Fruit fly (Drosophila melanogaster): ENCODE measurements around the gene CG43342.
A peak's percentile ranks its signal among the peaks of the same experiment; 100 is the strongest.

Gene CG43342

dm6 chr3R:22367126-22368076, 13.7 kb upstream of the CG43342 start, which contains the start of the genes Polr3F and PyK (continued):
- peak; percentile 11 for TF ChIP-seq Sox100B (GFP tag; optimal IDR thresholded peaks at IDR 0.05)
- peak; percentile 26 for TF ChIP-seq CG17829 (tag; optimal IDR thresholded peaks at IDR 0.05)
- TF ChIP-seq jumu (GFP tag; optimal IDR thresholded peaks at IDR 0.05) = peak; percentile 9
- TF ChIP-seq Scr (GFP tag; IDR thresholded peaks at IDR 0.05; ENCODE audit: partially characterized antibody) = peak; percentile 7; the same call in 1 of the 2 replicates
- peak; percentile 47 for TF ChIP-seq phol (tag; optimal IDR thresholded peaks at IDR 0.05)
- TF ChIP-seq Vsx1 (GFP tag; optimal IDR thresholded peaks at IDR 0.05) = no peak
- peak; percentile 50; the same call in 1 of the 2 replicates for TF ChIP-seq CG31441 (GFP tag; IDR thresholded peaks at IDR 0.05)
- TF ChIP-seq pzg (GFP tag; optimal IDR thresholded peaks at IDR 0.05) = peak; percentile 60
- TF ChIP-seq grau (tag; optimal IDR thresholded peaks at IDR 0.05) = peak; percentile 51
- TF ChIP-seq Dad (GFP tag; optimal IDR thresholded peaks at IDR 0.05) = peak; percentile 8
- TF ChIP-seq bsh (GFP tag; optimal IDR thresholded peaks at IDR 0.05) = peak in 1 of 2 experiments; percentile 46
- TF ChIP-seq CG17385 (GFP tag; optimal IDR thresholded peaks at IDR 0.05) = peak; percentile 98
- TF ChIP-seq Dbx (GFP tag; IDR thresholded peaks at IDR 0.05) = no peak
- TF ChIP-seq schlank (tag; optimal IDR thresholded peaks at IDR 0.05) = no peak
- peak; percentile 6 for TF ChIP-seq Bteb2 (GFP tag; optimal IDR thresholded peaks at IDR 0.05)
- TF ChIP-seq CG14014 (GFP tag; IDR thresholded peaks at IDR 0.05) = peak; percentile 48; the same call in 1 of the 2 replicates
- TF ChIP-seq Doc2 (GFP tag; IDR thresholded peaks at IDR 0.05) = no peak
- no peak for TF ChIP-seq TFAM (GFP tag; optimal IDR thresholded peaks at IDR 0.05)
- no peak for TF ChIP-seq CG9215 (GFP tag; IDR thresholded peaks at IDR 0.05)
- peak; percentile 30 for TF ChIP-seq Xbp1 (GFP tag; optimal IDR thresholded peaks at IDR 0.05)
- peak; percentile 30 for TF ChIP-seq Sox102F (GFP tag; optimal IDR thresholded peaks at IDR 0.05)
- 0 out of 2 replicates have a peak, but pooled peaks have one; percentile 17 for TF ChIP-seq slbo (GFP tag; IDR thresholded peaks at IDR 0.05)
- peak; percentile 56 for TF ChIP-seq lilli (GFP tag; optimal IDR thresholded peaks at IDR 0.05)
- TF ChIP-seq CG6683 (GFP tag; optimal IDR thresholded peaks at IDR 0.05) = no peak
- TF ChIP-seq CG11093 (GFP tag; IDR thresholded peaks at IDR 0.05) = no peak
- TF ChIP-seq CG31224 (GFP tag; IDR thresholded peaks at IDR 0.05) = no peak
- TF ChIP-seq vvl (GFP tag; IDR thresholded peaks at IDR 0.05) = peak; percentile 25; the same call in 1 of the 2 replicates
- TF ChIP-seq exex (tag; optimal IDR thresholded peaks at IDR 0.05) = peak; percentile 10
- peak; percentile 33; the same call in 1 of the 3 replicates for TF ChIP-seq ci (GFP tag; IDR thresholded peaks at IDR 0.05)
- no peak for TF ChIP-seq CG11456 (GFP tag; IDR thresholded peaks at IDR 0.05)
- no peak for TF ChIP-seq CG30431 (GFP tag; optimal IDR thresholded peaks at IDR 0.05)
- TF ChIP-seq CG12104 (GFP tag; optimal IDR thresholded peaks at IDR 0.05) = peak; percentile 29
- TF ChIP-seq CG8388 (GFP tag; optimal IDR thresholded peaks at IDR 0.05) = peak; percentile 38
- TF ChIP-seq CG2678 (tag; optimal IDR thresholded peaks at IDR 0.05) = peak; percentile 46
- TF ChIP-seq sqz (GFP tag; optimal IDR thresholded peaks at IDR 0.05) = peak; percentile 33
- no peak for TF ChIP-seq eyg (GFP tag; optimal IDR thresholded peaks at IDR 0.05)
- no peak for TF ChIP-seq slp2 (GFP tag; optimal IDR thresholded peaks at IDR 0.05)
- no peak; the same call in 1 of the 2 replicates for TF ChIP-seq amos (GFP tag; IDR thresholded peaks at IDR 0.05; ENCODE audit: partially characterized antibody)
- TF ChIP-seq CG15696 (tag; optimal IDR thresholded peaks at IDR 0.05) = peak; percentile 13
- TF ChIP-seq CG15601 (tag; optimal IDR thresholded peaks at IDR 0.05) = peak; percentile 40
- peak; percentile 50 for TF ChIP-seq Nf-YC (tag; optimal IDR thresholded peaks at IDR 0.05)
- no peak for TF ChIP-seq tx (GFP tag; optimal IDR thresholded peaks at IDR 0.05)
- TF ChIP-seq CG15269 (tag; optimal IDR thresholded peaks at IDR 0.05) = peak; percentile 52
- TF ChIP-seq Eip74EF (GFP tag; optimal IDR thresholded peaks at IDR 0.05) = no peak
- peak; percentile 5 for TF ChIP-seq CG7556 (GFP tag; optimal IDR thresholded peaks at IDR 0.05)
- TF ChIP-seq PHDP (tag; optimal IDR thresholded peaks at IDR 0.05) = peak; percentile 56
- peak; percentile 34 for TF ChIP-seq CG8924 (tag; optimal IDR thresholded peaks at IDR 0.05)
- TF ChIP-seq sens (GFP tag) = peak; percentile 80
